Fruit fly (Drosophila melanogaster): ENCODE measurements around the gene CG44405.

dm6 chr2L:16310648-16311047 lies 31.5 kb downstream of the CG44405 start, which contains the start of the genes cni and fzy:
- TF ChIP-seq Sox102F (GFP tag; optimal IDR thresholded peaks at IDR 0.05) (no peak), salr (GFP tag; optimal IDR thresholded peaks at IDR 0.05) (no peak), spab (GFP tag; optimal IDR thresholded peaks at IDR 0.05) (no peak), Eip75B (GFP tag; optimal IDR thresholded peaks at IDR 0.05) (no peak), CG16779 (tag; optimal IDR thresholded peaks at IDR 0.05) (no peak), CG11762 (GFP tag; optimal IDR thresholded peaks at IDR 0.05; ENCODE audit: insufficient read depth) (no peak), cyc (GFP tag; optimal IDR thresholded peaks at IDR 0.05) (peak; percentile 42), fd85E (GFP tag; optimal IDR thresholded peaks at IDR 0.05) (no peak), CG6808 (GFP tag; optimal IDR thresholded peaks at IDR 0.05) (no peak), net (GFP tag; optimal IDR thresholded peaks at IDR 0.05) (no peak), CG11902 (GFP tag; optimal IDR thresholded peaks at IDR 0.05) (no peak), CG6276 (GFP tag; optimal IDR thresholded peaks at IDR 0.05) (no peak)
